Fruit fly (Drosophila melanogaster): ENCODE data around the gene rdgC.

Gene rdgC

DNA sequence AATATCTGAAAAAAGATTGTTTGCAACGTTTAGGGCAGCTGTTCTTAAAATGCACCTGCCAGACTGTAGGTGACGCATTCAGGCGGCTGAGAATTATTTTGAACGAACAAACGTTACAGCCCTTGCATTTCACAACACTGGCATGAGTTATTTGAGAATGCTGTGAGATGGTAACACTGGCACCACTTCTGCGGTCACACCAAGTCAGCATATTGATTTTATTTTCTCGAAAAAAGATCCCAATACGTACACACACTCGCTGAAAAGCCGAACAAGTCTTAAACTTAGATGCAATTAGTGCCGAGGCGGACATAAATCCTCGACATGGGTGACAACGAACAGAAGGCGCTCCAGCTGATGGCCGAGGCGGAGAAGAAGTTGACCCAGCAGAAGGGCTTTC lies 65.6 kb downstream of the rdgC start, which contains the start of gene alphaSnap (continued):
- TF ChIP-seq repo (GFP tag; optimal IDR thresholded peaks at IDR 0.05) (no peak), sr (GFP tag; IDR thresholded peaks at IDR 0.05) (no peak), CG18011 (GFP tag; optimal IDR thresholded peaks at IDR 0.05) (no peak), gem (tag; optimal IDR thresholded peaks at IDR 0.05) (no peak), h (optimal IDR thresholded peaks at IDR 0.05) (no peak), Hey (tag; optimal IDR thresholded peaks at IDR 0.05) (no peak), CG30020 (tag; optimal IDR thresholded peaks at IDR 0.05) (peak; percentile 41), cato (GFP tag; optimal IDR thresholded peaks at IDR 0.05; ENCODE audit: borderline replicate concordance) (no peak), CG34422 (GFP tag; IDR thresholded peaks at IDR 0.05) (peak; percentile 32; the same call in 1 of the 3 replicates), Ets97D (GFP tag; optimal IDR thresholded peaks at IDR 0.05) (peak; percentile 56), NFAT (GFP tag; IDR thresholded peaks at IDR 0.05) (no peak), pan (optimal IDR thresholded peaks at IDR 0.05) (no peak), pan (GFP tag; optimal IDR thresholded peaks at IDR 0.05 in 1 of 2, IDR thresholded peaks at IDR 0.05 in 1 of 2) (no peak), Jarid2 (GFP tag; optimal IDR thresholded peaks at IDR 0.05) (no peak), nau (GFP tag; optimal IDR thresholded peaks at IDR 0.05) (no peak), sim (GFP tag; IDR thresholded peaks at IDR 0.05) (no peak), Poxn (GFP tag; IDR thresholded peaks at IDR 0.05) (no peak), Atf3 (GFP tag; optimal IDR thresholded peaks at IDR 0.05) (no peak), CG8281 (tag; optimal IDR thresholded peaks at IDR 0.05) (no peak), tin (GFP tag; optimal IDR thresholded peaks at IDR 0.05) (no peak), CG32532 (GFP tag; IDR thresholded peaks at IDR 0.05) (peak; percentile 15; the same call in 1 of the 2 replicates), CG4404 (GFP tag; IDR thresholded peaks at IDR 0.05) (no peak), ATbp (GFP tag; optimal IDR thresholded peaks at IDR 0.05) (no peak), HLHmδ (GFP tag; optimal IDR thresholded peaks at IDR 0.05) (no peak), Hr3 (GFP tag; optimal IDR thresholded peaks at IDR 0.05) (peak; percentile 8), lbe (GFP tag; optimal IDR thresholded peaks at IDR 0.05) (no peak), Stat92E (GFP tag; optimal IDR thresholded peaks at IDR 0.05) (no peak), bab2 (GFP tag; optimal IDR thresholded peaks at IDR 0.05) (no peak), CG1603 (tag; optimal IDR thresholded peaks at IDR 0.05) (peak; percentile 74), CG4707 (GFP tag; optimal IDR thresholded peaks at IDR 0.05) (no peak), CG43689 (GFP tag; IDR thresholded peaks at IDR 0.05) (no peak), bigmax (GFP tag; optimal IDR thresholded peaks at IDR 0.05) (no peak), Hmr (GFP tag; optimal IDR thresholded peaks at IDR 0.05) (peak; percentile 57), Atf6 (GFP tag; IDR thresholded peaks at IDR 0.05) (peak; percentile 11; the same call in 1 of the 2 replicates), lmd (GFP tag; IDR thresholded peaks at IDR 0.05) (no peak), lilli (GFP tag; optimal IDR thresholded peaks at IDR 0.05) (peak; percentile 38), CG2116 (GFP tag; optimal IDR thresholded peaks at IDR 0.05) (peak; percentile 53), ase (GFP tag; IDR thresholded peaks at IDR 0.05) (no peak), CG17829 (tag; optimal IDR thresholded peaks at IDR 0.05) (peak; percentile 54), tx (GFP tag; optimal IDR thresholded peaks at IDR 0.05) (peak; percentile 13), fd102C (GFP tag; optimal IDR thresholded peaks at IDR 0.05) (no peak), CG13894 (tag; optimal IDR thresholded peaks at IDR 0.05) (peak; percentile 0), Gug (GFP tag; IDR thresholded peaks at IDR 0.05) (no peak), CkIIα-i1 (GFP tag; IDR thresholded peaks at IDR 0.05) (no peak), dmrt11E (tag; optimal IDR thresholded peaks at IDR 0.05) (peak; percentile 8), CG6813 (GFP tag; optimal IDR thresholded peaks at IDR 0.05) (no peak), CG17802 (tag; optimal IDR thresholded peaks at IDR 0.05) (no peak), CG31388 (GFP tag; optimal IDR thresholded peaks at IDR 0.05) (no peak), nerfin-2 (GFP tag; IDR thresholded peaks at IDR 0.05; ENCODE audit: partially characterized antibody) (no peak), dan (GFP tag; IDR thresholded peaks at IDR 0.05) (no peak), CG6854 (GFP tag; optimal IDR thresholded peaks at IDR 0.05) (no peak), pb (GFP tag; optimal IDR thresholded peaks at IDR 0.05) (no peak)

Data from whole organism, embryonic.